Worm (Caenorhabditis elegans): ENCODE results near the gene nhr-106.

ce11 chrV:446988-447387 lies 42.4 kb upstream of the nhr-106 start:
- TF ChIP-seq unc-130 (tag; optimal IDR thresholded peaks at IDR 0.05): no peak
- TF ChIP-seq fkh-10 (GFP tag; optimal IDR thresholded peaks at IDR 0.05): no peak
- TF ChIP-seq fkh-4 (tag; optimal IDR thresholded peaks at IDR 0.05; ENCODE audit: borderline replicate concordance): no peak
- TF ChIP-seq nhr-11 (tag; optimal IDR thresholded peaks at IDR 0.05): no peak
- no peak for TF ChIP-seq egl-27 (tag; optimal IDR thresholded peaks at IDR 0.05)
- TF ChIP-seq zip-4 (GFP tag; optimal IDR thresholded peaks at IDR 0.05): no peak
- no peak for TF ChIP-seq F16B12.6 (tag; optimal IDR thresholded peaks at IDR 0.05)
- TF ChIP-seq skn-1 (tag; optimal IDR thresholded peaks at IDR 0.05): no peak
- TF ChIP-seq snpc-4 (tag; optimal IDR thresholded peaks at IDR 0.05): no peak
- TF ChIP-seq unc-86 (tag; optimal IDR thresholded peaks at IDR 0.05): no peak
- TF ChIP-seq lin-39 (tag; optimal IDR thresholded peaks at IDR 0.05): no peak
- no peak for TF ChIP-seq nhr-28 (tag; optimal IDR thresholded peaks at IDR 0.05)
- no peak for TF ChIP-seq fos-1 (tag; optimal IDR thresholded peaks at IDR 0.05)
- TF ChIP-seq ces-1 (GFP tag; optimal IDR thresholded peaks at IDR 0.05): no peak

All from whole organism, L1 larva.